Fruit fly (Drosophila melanogaster): ENCODE results near the gene CG8534.

The CG8534 gene

dm6 chr3R:9860561-9860960 lies 48.0 kb downstream of the CG8534 start (continued):
- TF ChIP-seq Meics (GFP tag; optimal IDR thresholded peaks at IDR 0.05): peak; percentile 9
- TF ChIP-seq Med (GFP tag): peak; percentile 50
- TF ChIP-seq Taf1 (GFP tag; IDR thresholded peaks at IDR 0.05): no peak
- no peak for TF ChIP-seq HLH4C (GFP tag; IDR thresholded peaks at IDR 0.05; ENCODE audit: partially characterized antibody)
- no peak for TF ChIP-seq CG17328 (GFP tag; IDR thresholded peaks at IDR 0.05)
- TF ChIP-seq hkb (optimal IDR thresholded peaks at IDR 0.05): no peak
- peak; percentile 43; the same call in 1 of the 2 replicates for TF ChIP-seq hkb (GFP tag; IDR thresholded peaks at IDR 0.05)
- no peak for TF ChIP-seq CG3726 (GFP tag; IDR thresholded peaks at IDR 0.05)
- TF ChIP-seq gem (tag; optimal IDR thresholded peaks at IDR 0.05): peak; percentile 21
- no peak for TF ChIP-seq salm (tag; optimal IDR thresholded peaks at IDR 0.05)
- TF ChIP-seq CG7786 (GFP tag; optimal IDR thresholded peaks at IDR 0.05): no peak
- TF ChIP-seq vvl (GFP tag; IDR thresholded peaks at IDR 0.05): no peak
- no peak for TF ChIP-seq Poxn (GFP tag; IDR thresholded peaks at IDR 0.05)
- TF ChIP-seq CG2712 (tag; optimal IDR thresholded peaks at IDR 0.05): peak; percentile 1
- TF ChIP-seq dpn (GFP tag; optimal IDR thresholded peaks at IDR 0.05): no peak
- no peak for TF ChIP-seq fd3F (GFP tag; optimal IDR thresholded peaks at IDR 0.05)
- TF ChIP-seq usp (GFP tag; optimal IDR thresholded peaks at IDR 0.05): no peak
- TF ChIP-seq CG11560 (tag; IDR thresholded peaks at IDR 0.05): no peak
- no peak for TF ChIP-seq CG1832 (GFP tag; optimal IDR thresholded peaks at IDR 0.05)
- no peak for TF ChIP-seq Max (GFP tag; optimal IDR thresholded peaks at IDR 0.05)
- no peak for TF ChIP-seq CG16813 (GFP tag; IDR thresholded peaks at IDR 0.05; ENCODE audit: partially characterized antibody)
- TF ChIP-seq CG1233 (GFP tag; optimal IDR thresholded peaks at IDR 0.05): no peak
- TF ChIP-seq CG9876 (GFP tag; optimal IDR thresholded peaks at IDR 0.05): no peak
- no peak for TF ChIP-seq CG8944 (GFP tag; optimal IDR thresholded peaks at IDR 0.05)
- no peak for TF ChIP-seq MBD-R2 (GFP tag; IDR thresholded peaks at IDR 0.05)
- TF ChIP-seq abd-A (tag; optimal IDR thresholded peaks at IDR 0.05): no peak
- no peak for TF ChIP-seq ewg (GFP tag; optimal IDR thresholded peaks at IDR 0.05)
- no peak for TF ChIP-seq br (optimal IDR thresholded peaks at IDR 0.05)
- TF ChIP-seq sqz (GFP tag; optimal IDR thresholded peaks at IDR 0.05): no peak
- no peak for TF ChIP-seq mirr (GFP tag; optimal IDR thresholded peaks at IDR 0.05)
- TF ChIP-seq tna (GFP tag; IDR thresholded peaks at IDR 0.05; ENCODE audit: partially characterized antibody): no peak
- TF ChIP-seq Side (GFP tag; optimal IDR thresholded peaks at IDR 0.05): no peak
- TF ChIP-seq CG10654 (GFP tag; optimal IDR thresholded peaks at IDR 0.05): no peak
- TF ChIP-seq CG3281 (GFP tag; optimal IDR thresholded peaks at IDR 0.05): peak; percentile 26
- TF ChIP-seq amos (GFP tag; IDR thresholded peaks at IDR 0.05; ENCODE audit: partially characterized antibody): no peak
- TF ChIP-seq CG15073 (GFP tag; optimal IDR thresholded peaks at IDR 0.05): no peak
- TF ChIP-seq pnt (GFP tag; optimal IDR thresholded peaks at IDR 0.05): no peak

Measured in whole organism, embryonic.